Worm (Caenorhabditis elegans): Measurements from ENCODE around the gene unc-7.

DNA sequence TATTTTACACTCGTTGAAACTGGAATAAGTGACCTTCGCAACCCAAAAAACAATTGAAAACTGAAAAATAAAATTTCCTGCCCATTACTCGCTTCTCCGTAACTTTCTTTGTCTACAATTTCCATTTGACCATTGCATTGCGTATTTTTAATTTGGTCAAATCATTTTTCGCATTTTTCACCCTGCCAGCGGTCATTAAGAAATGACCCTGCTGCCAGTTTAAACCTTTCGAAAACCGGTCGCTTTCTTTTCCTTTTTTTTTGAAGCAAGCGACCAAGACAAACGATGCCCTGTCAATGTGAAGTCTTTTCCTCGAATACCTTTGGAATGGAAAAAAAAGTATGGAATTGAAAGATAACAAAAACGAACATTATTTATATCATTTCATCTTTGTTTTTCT is 13.4 kb upstream of the unc-7 start:
- TF ChIP-seq sea-2 (GFP tag; optimal IDR thresholded peaks at IDR 0.05), result no peak
- TF ChIP-seq pha-4 (tag; optimal IDR thresholded peaks at IDR 0.05), result no peak
- no peak for TF ChIP-seq nhr-12 (tag; optimal IDR thresholded peaks at IDR 0.05)
- TF ChIP-seq nhr-76 (tag; optimal IDR thresholded peaks at IDR 0.05), result no peak
- no peak for TF ChIP-seq fkh-10 (GFP tag; optimal IDR thresholded peaks at IDR 0.05)

Measured in whole organism, L3 larva.